Worm (Caenorhabditis elegans) whole organism, L2 larva: ENCODE results near the gene K08E5.6.

Experiments
- ZK546.5 ChIP-seq: sonication (generic microtip); optimal IDR thresholded peaks from 2 replicates; lab custom pipeline; 2017; ENCODE audit warnings: missing biosample characterization, missing genetic modification characterization
- alr-1 ChIP-seq: fragments of 150-350 bp; optimal IDR thresholded peaks from 2 replicates; lab custom pipeline; 2014; ENCODE audit warnings: missing biosample characterization, missing genetic modification characterization
- ama-1 ChIP-seq: fragments of 150-350 bp; optimal IDR thresholded peaks from 2 replicates; lab custom pipeline; 2018; ENCODE audit warnings: inconsistent platforms
- ceh-82 ChIP-seq: fragments of 150-350 bp; optimal IDR thresholded peaks from 2 replicates; lab custom pipeline; 2014; ENCODE audit warnings: missing biosample characterization, missing genetic modification characterization
- elt-1 ChIP-seq: fragments of 150-350 bp; optimal IDR thresholded peaks from 2 replicates; lab custom pipeline; 2014; ENCODE audit warnings: missing biosample characterization, missing genetic modification characterization
- elt-3 ChIP-seq: sonication (generic microtip); optimal IDR thresholded peaks from 2 replicates; lab custom pipeline; 2017; ENCODE audit warnings: missing biosample characterization, missing genetic modification characterization
- lin-11 ChIP-seq: fragments of 150-350 bp; sonication (generic microtip); optimal IDR thresholded peaks from 2 replicates; lab custom pipeline; 2014; ENCODE audit warnings: missing biosample characterization, missing genetic modification characterization, inconsistent platforms, mixed read lengths
- mab-5 ChIP-seq: fragments of 150-350 bp; optimal IDR thresholded peaks from 2 replicates; lab custom pipeline; 2014; ENCODE audit warnings: missing biosample characterization, missing genetic modification characterization
- nhr-11 ChIP-seq: fragments of 150-350 bp; optimal IDR thresholded peaks from 2 replicates; lab custom pipeline; 2014; ENCODE audit warnings: missing biosample characterization, missing genetic modification characterization
- skn-1 ChIP-seq: sonication (generic microtip); optimal IDR thresholded peaks from 2 replicates; lab custom pipeline; 2017; ENCODE audit warnings: missing biosample characterization, missing genetic modification characterization
- unc-62 ChIP-seq: fragments of 150-350 bp; optimal IDR thresholded peaks from 2 replicates; lab custom pipeline; 2014; ENCODE audit warnings: missing biosample characterization, missing genetic modification reagents, missing genetic modification characterization

DNA sequence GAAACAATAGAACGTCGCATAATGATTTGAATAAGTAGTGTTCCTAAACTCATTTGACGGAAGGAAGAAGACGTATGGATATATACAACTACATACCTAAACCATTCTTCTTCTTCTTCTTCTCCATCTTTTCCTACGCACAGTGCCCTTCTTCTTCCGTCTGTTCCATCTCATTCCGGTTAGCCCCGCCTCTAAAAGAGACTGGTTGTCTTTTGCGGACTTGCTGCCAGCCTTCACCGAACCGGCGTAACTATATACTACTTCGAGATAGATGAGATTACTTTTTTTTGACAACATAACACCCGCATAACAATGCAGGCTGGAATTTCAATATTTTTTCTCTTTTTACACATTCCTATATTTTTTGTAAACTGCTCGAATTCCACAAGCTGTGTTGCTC is 19.6 kb downstream of the K08E5.6 start, which contains the start of the genes K08E5.5 and mua-3:
- TF ChIP-seq skn-1 (tag; lab: Kevin White, UChicago) (no peak), mab-5 (tag; lab: Kevin White, UChicago) (no peak), ZK546.5 (tag; lab: Kevin White, UChicago) (no peak), elt-3 (tag; lab: Kevin White, UChicago) (no peak), ceh-82 (tag; lab: Kevin White, UChicago) (no peak), unc-62 (no peak), nhr-11 (tag; lab: Kevin White, UChicago) (no peak), elt-1 (no peak), lin-11 (tag; lab: Kevin White, UChicago) (no peak), ama-1 (lab: Kevin White, UChicago) (no peak), alr-1 (no peak)
